Worm (Caenorhabditis elegans) whole organism, young adult: Measurements from ENCODE around the gene cyp-33C2.

ENCODE experiments used
- B0261.1 ChIP-seq: sonication (generic microtip); optimal IDR thresholded peaks from 2 replicates; lab custom pipeline; 2016; ENCODE audit warnings: mild to moderate bottlenecking, missing genetic modification characterization, moderate library complexity, missing compliant biosample characterization
- D2030.7 ChIP-seq: fragments of 200-800 bp; sonication (Bioruptor generic); IDR thresholded peaks from 2 replicates; pipeline ENCODE4 v1.3.6; 2022; ENCODE audit warnings: missing genetic modification reagents, missing genetic modification characterization, missing compliant biosample characterization
- F23B12.7 ChIP-seq: sonication (generic microtip); optimal IDR thresholded peaks from 2 replicates; lab custom pipeline; 2017; ENCODE audit warnings: missing genetic modification characterization, mild to moderate bottlenecking, missing compliant biosample characterization, antibody characterized with exemption, moderate library complexity; ENCODE audit not compliant: insufficient read depth
- F39B2.1 ChIP-seq: fragments of 200-800 bp; sonication (Bioruptor generic); IDR thresholded peaks from 2 replicates; pipeline ENCODE4 v1.3.6; 2022; ENCODE audit warnings: missing genetic modification reagents, missing genetic modification characterization, missing compliant biosample characterization
- K12H6.12 ChIP-seq: fragments of 200-800 bp; sonication (Bioruptor generic); optimal IDR thresholded peaks from 2 replicates; lab custom pipeline; 2018; ENCODE audit warnings: mild to moderate bottlenecking, missing genetic modification characterization, missing compliant biosample characterization
- T26A5.8 ChIP-seq: sonication (generic microtip); optimal IDR thresholded peaks from 2 replicates; lab custom pipeline; 2016; ENCODE audit warnings: missing genetic modification characterization, missing compliant biosample characterization
- aptf-3 ChIP-seq: fragments of 200-800 bp; sonication (Bioruptor generic); IDR thresholded peaks from 2 replicates; pipeline ENCODE4 v1.3.6; 2022; ENCODE audit warnings: missing genetic modification characterization, missing compliant biosample characterization
- attf-3 ChIP-seq: fragments of 200-800 bp; sonication (Bioruptor generic); conservative IDR thresholded peaks from 2 replicates; pipeline ENCODE4 v1.3.6; 2022; ENCODE audit warnings: missing genetic modification reagents, missing genetic modification characterization, missing compliant biosample characterization
- attf-5 ChIP-seq: fragments of 200-800 bp; sonication (Bioruptor generic); optimal IDR thresholded peaks from 2 replicates; lab custom pipeline; 2018; ENCODE audit warnings: mild to moderate bottlenecking, missing genetic modification characterization, missing compliant biosample characterization
- attf-6 ChIP-seq: fragments of 200-800 bp; sonication (Bioruptor generic); IDR thresholded peaks from 2 replicates; pipeline ENCODE4 v1.3.6; 2022; ENCODE audit warnings: missing genetic modification reagents, missing genetic modification characterization, missing compliant biosample characterization
- bed-1 ChIP-seq: fragments of 200-800 bp; sonication (Bioruptor generic); IDR thresholded peaks from 2 replicates; pipeline ENCODE4 v1.3.6; 2022; ENCODE audit warnings: missing genetic modification reagents, missing genetic modification characterization, missing compliant biosample characterization
- cebp-1 ChIP-seq, 2 experiments: fragments of 200-800 bp in 1 of 2; sonication (Bioruptor generic) in 1 of 2; sonication (generic microtip) in 1 of 2; IDR thresholded peaks in 1 of 2; optimal IDR thresholded peaks in 1 of 2; 2 replicates each; pipeline versions ENCODE4 v1.3.6 to Lab custom; 2017 to 2022; ENCODE audit warnings: missing compliant biosample characterization in 2 of 2, missing genetic modification characterization in 2 of 2, mild to moderate bottlenecking in 1 of 2, missing genetic modification reagents in 1 of 2, moderate library complexity in 1 of 2
- cebp-2 ChIP-seq: fragments of 200-800 bp; sonication (Bioruptor generic); IDR thresholded peaks from 2 replicates; pipeline ENCODE4 v1.3.6; 2022; ENCODE audit warnings: missing genetic modification characterization, missing compliant biosample characterization
- ceh-58 ChIP-seq: fragments of 200-800 bp; sonication (Bioruptor generic); IDR thresholded peaks from 2 replicates; pipeline ENCODE4 v1.3.6; 2022; ENCODE audit warnings: missing genetic modification characterization, missing compliant biosample characterization
- ceh-91 ChIP-seq: fragments of 200-800 bp; sonication (Bioruptor generic); IDR thresholded peaks from 2 replicates; pipeline ENCODE4 v1.3.6; 2022; ENCODE audit warnings: missing genetic modification reagents, missing genetic modification characterization, missing compliant biosample characterization
- efl-1 ChIP-seq: fragments of 150-350 bp; optimal IDR thresholded peaks from 2 replicates; lab custom pipeline; 2014; ENCODE audit warnings: missing biosample characterization, missing genetic modification reagents, missing genetic modification characterization
- egl-18 ChIP-seq: fragments of 200-800 bp; sonication (Bioruptor generic); IDR thresholded peaks from 2 replicates; pipeline ENCODE4 v1.3.6; 2022; ENCODE audit warnings: missing genetic modification reagents, missing genetic modification characterization, missing compliant biosample characterization
- ekl-4 ChIP-seq: fragments of 200-800 bp; sonication (Bioruptor generic); IDR thresholded peaks from 2 replicates; pipeline ENCODE4 v1.3.6; 2022; ENCODE audit warnings: missing genetic modification reagents, missing genetic modification characterization, missing compliant biosample characterization
- hmg-1.2 ChIP-seq: fragments of 200-800 bp; sonication (Bioruptor generic); IDR thresholded peaks from 2 replicates; pipeline ENCODE4 v1.3.6; 2022; ENCODE audit warnings: missing genetic modification reagents, missing genetic modification characterization, missing compliant biosample characterization
- hrde-1 ChIP-seq: sonication (generic microtip); optimal IDR thresholded peaks from 2 replicates; lab custom pipeline; 2016; ENCODE audit warnings: missing genetic modification characterization, mild to moderate bottlenecking, missing compliant biosample characterization, moderate library complexity, missing genotype, missing genetic modification reagents, borderline replicate concordance
- let-607 ChIP-seq, 2 experiments: fragments of 200-800 bp in 1 of 2; sonication (Bioruptor generic) in 1 of 2; sonication (generic microtip) in 1 of 2; optimal IDR thresholded peaks; 2 replicates each; lab custom pipeline; 2016 to 2018; ENCODE audit warnings: mild to moderate bottlenecking in 2 of 2, missing compliant biosample characterization in 2 of 2, missing genetic modification characterization in 2 of 2, moderate library complexity in 2 of 2, missing genotype in 1 of 2
- lin-35 ChIP-seq, 3 experiments: fragments of 150-350 bp in 2 of 3; sonication (generic microtip) in 1 of 3; optimal IDR thresholded peaks; 2 replicates each; lab custom pipeline; 2014 to 2018; ENCODE audit warnings: missing biosample characterization in 3 of 3, missing genetic modification characterization in 3 of 3, missing genetic modification reagents in 3 of 3
- lsy-27 ChIP-seq: sonication (generic microtip); optimal IDR thresholded peaks from 2 replicates; lab custom pipeline; 2017; ENCODE audit warnings: missing genetic modification characterization, mild to moderate bottlenecking, missing compliant biosample characterization, antibody characterized with exemption, missing genotype, borderline replicate concordance; ENCODE audit not compliant: insufficient read depth
- mel-28 ChIP-seq: sonication (generic microtip); optimal IDR thresholded peaks from 2 replicates; lab custom pipeline; 2016; ENCODE audit warnings: borderline replicate concordance, mild to moderate bottlenecking, missing genetic modification characterization, missing compliant biosample characterization
- nfya-1 ChIP-seq: sonication (generic microtip); optimal IDR thresholded peaks from 2 replicates; lab custom pipeline; 2017; ENCODE audit warnings: antibody characterized with exemption, missing compliant biosample characterization, missing genetic modification characterization, borderline replicate concordance; ENCODE audit not compliant: insufficient read depth
- nfyb-1 ChIP-seq: fragments of 200-800 bp; sonication (Bioruptor generic); IDR thresholded peaks from 2 replicates; pipeline ENCODE4 v1.3.6; 2022; ENCODE audit warnings: missing genetic modification reagents, missing genetic modification characterization, missing compliant biosample characterization
- nhr-27 ChIP-seq: fragments of 200-800 bp; sonication (Bioruptor generic); optimal IDR thresholded peaks from 2 replicates; lab custom pipeline; 2018; ENCODE audit warnings: mild to moderate bottlenecking, missing genetic modification characterization, moderate library complexity, missing compliant biosample characterization
- nhr-80 ChIP-seq: sonication (generic microtip); optimal IDR thresholded peaks from 2 replicates; lab custom pipeline; 2016; ENCODE audit warnings: missing genetic modification characterization, missing compliant biosample characterization
- nhr-90 ChIP-seq: sonication (generic microtip); optimal IDR thresholded peaks from 2 replicates; lab custom pipeline; 2016; ENCODE audit warnings: missing genotype, mild to moderate bottlenecking, missing genetic modification characterization, missing compliant biosample characterization
- pha-4 ChIP-seq: fragments of 150-350 bp; sonication (generic microtip); optimal IDR thresholded peaks from 2 replicates; lab custom pipeline; 2014; ENCODE audit warnings: missing biosample characterization, missing genetic modification reagents, missing genetic modification characterization
- rcor-1 ChIP-seq: fragments of 200-800 bp; sonication (Bioruptor generic); IDR thresholded peaks from 2 replicates; pipeline ENCODE4 v1.3.6; 2022; ENCODE audit warnings: missing genetic modification reagents, missing genetic modification characterization, missing compliant biosample characterization
- rec-8 ChIP-seq, 2 experiments: sonication (generic microtip); optimal IDR thresholded peaks; 2 replicates each; lab custom pipeline; 2016; ENCODE audit warnings: mild to moderate bottlenecking in 2 of 2, missing genetic modification characterization in 2 of 2, missing genetic modification reagents in 2 of 2, missing genotype in 2 of 2, missing biosample characterization in 1 of 2, missing compliant biosample characterization in 1 of 2, moderate library complexity in 1 of 2
- sea-2 ChIP-seq: fragments of 200-800 bp; sonication (Bioruptor generic); IDR thresholded peaks from 2 replicates; pipeline ENCODE4 v1.3.6; 2022; ENCODE audit warnings: missing genetic modification characterization, missing compliant biosample characterization
- snpc-1.3 ChIP-seq: sonication (generic microtip); optimal IDR thresholded peaks from 2 replicates; lab custom pipeline; 2017; ENCODE audit warnings: missing genetic modification characterization, mild to moderate bottlenecking, missing compliant biosample characterization, antibody characterized with exemption, moderate library complexity, missing genotype, missing genetic modification reagents; ENCODE audit not compliant: insufficient read depth
- somi-1 ChIP-seq: fragments of 200-800 bp; sonication (Bioruptor generic); optimal IDR thresholded peaks from 2 replicates; lab custom pipeline; 2018; ENCODE audit warnings: mild to moderate bottlenecking, missing genetic modification characterization, missing compliant biosample characterization
- zfh-2 ChIP-seq: fragments of 200-800 bp; sonication (Bioruptor generic); conservative IDR thresholded peaks from 2 replicates; pipeline ENCODE4 v1.3.6; 2022; ENCODE audit warnings: missing genetic modification reagents, missing genetic modification characterization, missing compliant biosample characterization
- zim-3 ChIP-seq: sonication (generic microtip); optimal IDR thresholded peaks from 2 replicates; lab custom pipeline; 2017; ENCODE audit warnings: mild to moderate bottlenecking, missing genetic modification characterization, moderate library complexity, missing compliant biosample characterization
- ztf-18 ChIP-seq: sonication (generic microtip); optimal IDR thresholded peaks from 2 replicates; lab custom pipeline; 2016; ENCODE audit warnings: missing genotype, mild to moderate bottlenecking, missing genetic modification characterization, missing compliant biosample characterization
- ztf-3 ChIP-seq: fragments of 200-800 bp; sonication (Bioruptor generic); optimal IDR thresholded peaks from 2 replicates; lab custom pipeline; 2018; ENCODE audit warnings: mild to moderate bottlenecking, missing genetic modification characterization, missing compliant biosample characterization

The cyp-33C2 gene

ce11 chrV:2206801-2207200 is 23.5 kb downstream of the cyp-33C2 start, which contains the start of gene svh-11:
TSS of gene svh-11 (plus strand) at chrV:2207101.
- no peak for TF ChIP-seq K12H6.12 (tag; lab: Kevin White, UChicago)
- TF ChIP-seq nhr-27 (tag; lab: Kevin White, UChicago): no peak
- no peak for TF ChIP-seq attf-6 (GFP tag; lab: Robert Waterston, UW)
- TF ChIP-seq hrde-1 (tag; lab: Kevin White, UChicago): no peak
- no peak for TF ChIP-seq egl-18
- TF ChIP-seq ekl-4: no peak
- no peak for TF ChIP-seq mel-28 (tag; lab: Kevin White, UChicago)
- no peak for TF ChIP-seq cebp-2 (GFP tag; lab: Robert Waterston, UW)

- 0 out of 2 replicates have a peak, but pooled peaks have one; percentile 34 for TF ChIP-seq nfyb-1 (GFP tag; lab: Robert Waterston, UW)
- TF ChIP-seq F23B12.7: no peak
Observed at ce11 chrV:2207527-2207926, 24.2 kb downstream of the cyp-33C2 start.

ce11 chrV:2211936-2212335 is 28.6 kb downstream of the cyp-33C2 start, which contains the start of gene nhr-133:
TSS of gene nhr-133 (minus strand) at chrV:2212118.
- peak; percentile 47; the same call in 1 of the 2 replicates for TF ChIP-seq zfh-2 (GFP tag; lab: Robert Waterston, UW)
- no peak for TF ChIP-seq ceh-58 (GFP tag; lab: Robert Waterston, UW)
- no peak for TF ChIP-seq F39B2.1 (GFP tag; lab: Robert Waterston, UW)
- TF ChIP-seq nhr-80: peak; percentile 16
- peak; percentile 43; the same call in 1 of the 2 replicates for TF ChIP-seq hmg-1.2 (GFP tag; lab: Robert Waterston, UW)

- TF ChIP-seq cebp-1 (GFP tag; IDR thresholded peaks at IDR 0.05; lab: Robert Waterston, UW) (no peak), cebp-1 (tag; optimal IDR thresholded peaks at IDR 0.05; lab: Kevin White, UChicago) (peak; percentile 52), D2030.7 (GFP tag; lab: Robert Waterston, UW) (no peak), zfh-2 (GFP tag; lab: Robert Waterston, UW) (no peak), hmg-1.2 (GFP tag; lab: Robert Waterston, UW) (peak; percentile 36; the same call in 1 of the 2 replicates), rec-8 (tag; optimal IDR thresholded peaks at IDR 0.05; lab: Kevin White, UChicago) (no peak), attf-3 (no peak), T26A5.8 (tag; lab: Kevin White, UChicago) (no peak), B0261.1 (tag; lab: Kevin White, UChicago) (no peak), nhr-80 (peak; percentile 7), attf-5 (peak; percentile 8), nfya-1 (no peak), lsy-27 (tag; lab: Kevin White, UChicago) (no peak), let-607 (tag; optimal IDR thresholded peaks at IDR 0.05; lab: Kevin White, UChicago) (no peak), ztf-18 (tag; lab: Kevin White, UChicago) (no peak)
Observed at ce11 chrV:2214428-2215038, 31.2 kb downstream of the cyp-33C2 start, which contains the start of gene nhr-184. TSS of gene nhr-184 (minus strand) at chrV:2214478.

ce11 chrV:2215352-2215751 is 32.1 kb downstream of the cyp-33C2 start, which contains the start of gene nstp-8:
TSS of gene nstp-8 (plus strand) at chrV:2215652.
- TF ChIP-seq lin-35 (GFP tag; optimal IDR thresholded peaks at IDR 0.05; lab: Kevin White, UChicago) (no peak), somi-1 (GFP tag; lab: Kevin White, UChicago) (no peak), bed-1 (GFP tag; lab: Robert Waterston, UW) (no peak), ztf-3 (GFP tag; lab: Kevin White, UChicago) (no peak), efl-1 (no peak), nhr-90 (tag; lab: Kevin White, UChicago) (no peak), pha-4 (tag; lab: Kevin White, UChicago) (no peak), rcor-1 (GFP tag; lab: Robert Waterston, UW) (no peak), aptf-3 (no peak), nfya-1 (no peak), sea-2 (GFP tag; lab: Robert Waterston, UW) (no peak), ceh-91 (GFP tag; lab: Robert Waterston, UW) (no peak), snpc-1.3 (tag; lab: Kevin White, UChicago) (no peak), zim-3 (tag; lab: Kevin White, UChicago) (no peak), B0261.1 (tag; lab: Kevin White, UChicago) (no peak)
